Worm (Caenorhabditis elegans) whole organism, L4 larva: ENCODE measurements around the gene R13H4.7.
A peak's percentile ranks its signal among the peaks of the same experiment; 100 is the strongest.
"Not testable (repeated sequence)": the region's sequence is repeated elsewhere in the genome, so short reads cannot be mapped to it uniquely, and the experiment has no call there.

ENCODE experiments used
- F44E2.7 ChIP-seq: fragments of 200-800 bp; sonication (Bioruptor generic); IDR thresholded peaks from 2 replicates; pipeline ENCODE4 v2.1.2; 2022; ENCODE audit warnings: missing genetic modification characterization, missing compliant biosample characterization
- Y75B8A.6 ChIP-seq: fragments of 200-800 bp; sonication (Bioruptor generic); IDR thresholded peaks from 2 replicates; pipeline ENCODE4 v1.3.6; 2022; ENCODE audit warnings: missing genetic modification reagents, missing genetic modification characterization, missing compliant biosample characterization
- ama-1 ChIP-seq: fragments of 150-350 bp; optimal IDR thresholded peaks from 2 replicates; lab custom pipeline; 2014; ENCODE audit warnings: inconsistent platforms, mixed read lengths
- ces-1 ChIP-seq: fragments of 150-350 bp; sonication (generic microtip); optimal IDR thresholded peaks from 4 replicates; lab custom pipeline; 2014; ENCODE audit warnings: missing biosample characterization, missing genetic modification reagents, missing genetic modification characterization
- lin-15B ChIP-seq: fragments of 150-350 bp; sonication (generic microtip); optimal IDR thresholded peaks from 3 replicates; lab custom pipeline; 2014; ENCODE audit warnings: missing biosample characterization, missing genetic modification characterization
- lin-38 ChIP-seq: fragments of 200-800 bp; sonication (Bioruptor generic); IDR thresholded peaks from 2 replicates; pipeline ENCODE4 v1.3.6; 2022; ENCODE audit warnings: missing genetic modification reagents, missing genetic modification characterization, missing compliant biosample characterization
- mxl-3 ChIP-seq: fragments of 200-800 bp; sonication (Bioruptor generic); optimal IDR thresholded peaks from 2 replicates; lab custom pipeline; 2018; ENCODE audit warnings: mild to moderate bottlenecking, missing genetic modification characterization, missing compliant biosample characterization
- nhr-25 ChIP-seq: sonication (generic microtip); optimal IDR thresholded peaks from 2 replicates; lab custom pipeline; 2017; ENCODE audit warnings: missing genetic modification characterization, mild to moderate bottlenecking, missing compliant biosample characterization, antibody characterized with exemption, moderate library complexity, borderline replicate concordance; ENCODE audit not compliant: insufficient read depth
- nhr-28 ChIP-seq: fragments of 150-350 bp; optimal IDR thresholded peaks from 2 replicates; lab custom pipeline; 2014; ENCODE audit warnings: missing biosample characterization, missing genetic modification characterization
- nhr-41 ChIP-seq: fragments of 200-800 bp; sonication (Bioruptor generic); IDR thresholded peaks from 2 replicates; pipeline ENCODE4 v1.3.6; 2022; ENCODE audit warnings: missing genetic modification reagents, missing genetic modification characterization, missing compliant biosample characterization
- nhr-77 ChIP-seq: fragments of 150-350 bp; optimal IDR thresholded peaks from 2 replicates; lab custom pipeline; 2014; ENCODE audit warnings: missing biosample characterization, missing genetic modification characterization
- unc-130 ChIP-seq: sonication (generic microtip); optimal IDR thresholded peaks from 2 replicates; lab custom pipeline; 2016; ENCODE audit warnings: missing genetic modification reagents, missing genetic modification characterization, missing compliant biosample characterization

DNA sequence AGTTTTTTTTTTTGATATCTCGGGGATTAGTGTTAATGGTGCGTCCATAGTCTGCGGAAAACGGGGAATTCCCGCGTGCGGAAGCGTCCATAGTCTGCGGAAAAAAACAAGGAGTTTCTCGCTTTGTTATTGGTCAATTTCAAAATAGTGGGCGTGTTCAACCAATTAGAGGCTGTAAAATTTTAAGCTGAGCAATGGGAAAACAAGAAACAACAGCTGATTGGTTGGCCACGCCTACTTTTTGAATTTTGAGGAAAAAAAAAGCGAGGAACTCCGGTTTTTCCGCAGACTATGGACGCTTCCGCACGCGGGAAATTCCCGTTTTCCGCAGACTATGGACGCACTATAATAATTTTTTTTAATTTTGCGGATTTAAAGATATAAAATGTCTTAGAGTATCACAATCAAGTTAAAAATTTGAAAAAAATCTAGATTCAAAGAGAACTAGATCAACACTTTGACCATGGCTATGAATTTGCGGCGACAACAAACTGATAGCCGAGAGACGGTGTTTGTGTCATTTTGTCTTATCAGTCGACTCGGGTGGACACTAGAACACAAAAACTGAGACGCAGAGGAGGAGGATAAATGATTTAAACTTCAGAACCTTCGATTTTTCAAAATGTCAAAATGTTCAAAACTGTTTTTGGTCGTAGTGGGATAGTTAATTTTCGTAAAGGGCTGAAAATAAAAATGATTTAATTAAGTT lies 44.8 kb downstream of the R13H4.7 start:
- TF ChIP-seq F44E2.7 (GFP tag; lab: Robert Waterston, UW); unc-130 (GFP tag; lab: Kevin White, UChicago); Y75B8A.6 (GFP tag; lab: Robert Waterston, UW); nhr-41; lin-15B (tag; lab: Kevin White, UChicago); mxl-3 (GFP tag; lab: Kevin White, UChicago); nhr-25 (tag; lab: Kevin White, UChicago); ces-1 (GFP tag; lab: Kevin White, UChicago); nhr-77 (tag; lab: Kevin White, UChicago): not testable (repeated sequence)
- TF ChIP-seq lin-38 (0 out of 2 replicates have a peak, but pooled peaks have one; percentile 22), nhr-28 (tag; lab: Kevin White, UChicago) (peak; percentile 62), ama-1 (lab: Kevin White, UChicago) (peak; percentile 0)
